Worm (Caenorhabditis elegans): Measurements from ENCODE around the gene alh-9.
A peak's percentile ranks its signal among the peaks of the same experiment; 100 is the strongest.

Gene alh-9

ce11 chrIII:5841676-5842075 is 14.1 kb upstream of the alh-9 start (continued):
- TF ChIP-seq nhr-25 (tag; optimal IDR thresholded peaks at IDR 0.05; ENCODE audit: borderline replicate concordance, insufficient read depth) (no peak), lsy-2 (tag; optimal IDR thresholded peaks at IDR 0.05) (peak in 1 of 2 experiments; percentile 59), ztf-11 (tag; optimal IDR thresholded peaks at IDR 0.05) (no peak), ceh-32 (tag; optimal IDR thresholded peaks at IDR 0.05; ENCODE audit: poor library complexity) (no peak), snpc-4 (tag; optimal IDR thresholded peaks at IDR 0.05) (no peak), nhr-28 (tag; optimal IDR thresholded peaks at IDR 0.05) (peak; percentile 76), nhr-48 (tag; optimal IDR thresholded peaks at IDR 0.05) (peak; percentile 33), dve-1 (tag; optimal IDR thresholded peaks at IDR 0.05; ENCODE audit: insufficient read depth) (peak; percentile 53), ama-1 (optimal IDR thresholded peaks at IDR 0.05) (peak; percentile 2), nhr-42 (GFP tag; IDR thresholded peaks at IDR 0.05) (no peak), lir-3 (tag; optimal IDR thresholded peaks at IDR 0.05) (no peak)

ce11 chrIII:5842920-5843319 is 12.9 kb upstream of the alh-9 start:
- TF ChIP-seq ces-1 (GFP tag; optimal IDR thresholded peaks at IDR 0.05) (no peak), F37D6.2 (tag; optimal IDR thresholded peaks at IDR 0.05) (no peak), dve-1 (tag; optimal IDR thresholded peaks at IDR 0.05; ENCODE audit: insufficient read depth) (peak; percentile 8), ctbp-1 (GFP tag; IDR thresholded peaks at IDR 0.05) (peak; percentile 38; the same call in 1 of the 2 replicates), zfp-2 (tag; optimal IDR thresholded peaks at IDR 0.05) (no peak), lsy-2 (tag; optimal IDR thresholded peaks at IDR 0.05) (peak in 1 of 2 experiments; percentile 26), egl-43 (GFP tag; IDR thresholded peaks at IDR 0.05) (0 out of 2 replicates have a peak, but pooled peaks have one; percentile 29), fkh-10 (GFP tag; optimal IDR thresholded peaks at IDR 0.05) (peak; percentile 29), pha-4 (GFP tag; IDR thresholded peaks at IDR 0.05) (no peak), pha-4 (tag; optimal IDR thresholded peaks at IDR 0.05) (peak; percentile 16), Y75B8A.6 (GFP tag; IDR thresholded peaks at IDR 0.05) (no peak), R02D3.7 (tag; optimal IDR thresholded peaks at IDR 0.05) (no peak), Y5F2A.4 (GFP tag; optimal IDR thresholded peaks at IDR 0.05) (no peak), ceh-28 (tag; optimal IDR thresholded peaks at IDR 0.05) (no peak), hlh-11 (tag; optimal IDR thresholded peaks at IDR 0.05) (peak; percentile 20), rbr-2 (tag; optimal IDR thresholded peaks at IDR 0.05) (peak; percentile 20), lim-7 (GFP tag; IDR thresholded peaks at IDR 0.05) (no peak), hif-1 (tag; optimal IDR thresholded peaks at IDR 0.05) (no peak), mes-2 (tag; optimal IDR thresholded peaks at IDR 0.05; ENCODE audit: poor library complexity, severe bottlenecking) (peak; percentile 13), zag-1 (tag; optimal IDR thresholded peaks at IDR 0.05) (no peak), aha-1 (tag) (no peak), madf-5 (GFP tag; IDR thresholded peaks at IDR 0.05) (no peak), mep-1 (tag; optimal IDR thresholded peaks at IDR 0.05) (peak; percentile 23), snpc-4 (tag; optimal IDR thresholded peaks at IDR 0.05) (no peak), snpc-1.2 (GFP tag; IDR thresholded peaks at IDR 0.05) (no peak), dmd-6 (GFP tag; IDR thresholded peaks at IDR 0.05) (no peak), Y48G9A.11 (GFP tag; IDR thresholded peaks at IDR 0.05) (no peak)

DNA sequence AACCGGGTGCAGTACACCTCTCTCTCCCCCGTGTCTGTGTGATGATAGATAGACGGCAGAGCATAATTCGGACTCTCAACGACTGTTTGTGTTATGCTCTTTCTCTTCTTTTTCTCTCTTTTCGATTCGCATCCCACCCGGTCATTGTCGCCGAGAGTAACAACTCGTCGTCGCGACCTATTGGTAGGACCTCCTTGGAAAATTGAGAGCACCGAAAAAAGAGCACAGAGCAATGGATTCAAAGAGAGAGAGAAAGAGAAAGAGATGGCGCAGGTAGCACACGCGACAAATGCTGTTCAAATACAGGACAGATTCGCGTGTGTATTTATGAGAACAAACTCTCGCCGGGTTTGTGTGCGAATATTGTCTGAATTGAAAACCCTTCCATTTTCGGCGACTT is 12.2 kb upstream of the alh-9 start:
- TF ChIP-seq F10B5.3 (tag; optimal IDR thresholded peaks at IDR 0.05) (no peak), hmg-1.1 (GFP tag; IDR thresholded peaks at IDR 0.05) (0 out of 2 replicates have a peak, but pooled peaks have one; percentile 21), dmd-9 (GFP tag; IDR thresholded peaks at IDR 0.05) (no peak), nhr-25 (tag; optimal IDR thresholded peaks at IDR 0.05; ENCODE audit: borderline replicate concordance, insufficient read depth) (no peak), unc-62 (GFP tag; optimal IDR thresholded peaks at IDR 0.05 in 1 of 2) (peak in 1 of 2 experiments; percentile 39), unc-62 (tag; optimal IDR thresholded peaks at IDR 0.05) (no peak), F49E8.2 (tag; optimal IDR thresholded peaks at IDR 0.05; ENCODE audit: borderline replicate concordance) (no peak)

All from whole organism, L4 larva.